Worm (Caenorhabditis elegans) whole organism, L2 larva: Measurements from ENCODE around the gene pct-1.

Source experiments
- egl-27 ChIP-seq: sonication (generic microtip); optimal IDR thresholded peaks from 3 replicates; lab custom pipeline; 2017; ENCODE audit warnings: missing biosample characterization, missing genetic modification reagents, missing genetic modification characterization
- elt-1 ChIP-seq: fragments of 150-350 bp; optimal IDR thresholded peaks from 2 replicates; lab custom pipeline; 2014; ENCODE audit warnings: missing biosample characterization, missing genetic modification characterization
- lin-13 ChIP-seq: fragments of 150-350 bp; optimal IDR thresholded peaks from 2 replicates; lab custom pipeline; 2014; ENCODE audit warnings: missing biosample characterization, missing genetic modification reagents, missing genetic modification characterization
- lsy-2 ChIP-seq, 2 experiments: fragments of 150-350 bp in 1 of 2; sonication (generic microtip) in 1 of 2; optimal IDR thresholded peaks; 2 replicates each; lab custom pipeline; 2014 to 2017; ENCODE audit warnings: missing biosample characterization in 2 of 2, missing genetic modification characterization in 2 of 2
- nhr-11 ChIP-seq: fragments of 150-350 bp; optimal IDR thresholded peaks from 2 replicates; lab custom pipeline; 2014; ENCODE audit warnings: missing biosample characterization, missing genetic modification characterization
- nhr-21 ChIP-seq: fragments of 150-350 bp; optimal IDR thresholded peaks from 2 replicates; lab custom pipeline; 2014; ENCODE audit warnings: missing biosample characterization, missing genetic modification characterization
- nhr-237 ChIP-seq: fragments of 150-350 bp; optimal IDR thresholded peaks from 2 replicates; lab custom pipeline; 2014; ENCODE audit warnings: missing biosample characterization, missing genetic modification characterization
- ztf-4 ChIP-seq: fragments of 150-350 bp; optimal IDR thresholded peaks from 2 replicates; lab custom pipeline; 2014; ENCODE audit warnings: missing biosample characterization, missing genetic modification characterization

ce11 chrIV:8148494-8148893 is 27.8 kb upstream of the pct-1 start, which contains the start of gene pmk-1:
- TF ChIP-seq nhr-11 (no peak), nhr-21 (tag; lab: Kevin White, UChicago) (no peak), lsy-2 (tag; optimal IDR thresholded peaks at IDR 0.05; lab: Kevin White, UChicago) (no peak), egl-27 (tag; lab: Kevin White, UChicago) (no peak), ztf-4 (tag; lab: Kevin White, UChicago) (no peak), nhr-237 (tag; lab: Kevin White, UChicago) (no peak), elt-1 (tag; lab: Kevin White, UChicago) (no peak), lin-13 (GFP tag; lab: Kevin White, UChicago) (no peak)
